Fruit fly (Drosophila melanogaster): Measurements from ENCODE around the gene CG33493.

The CG33493 gene

dm6 chr3L:10737123-10737709, 44.2 kb upstream of the CG33493 start (continued):
- TF ChIP-seq CG2129 (GFP tag; IDR thresholded peaks at IDR 0.05; ENCODE audit: partially characterized antibody) (peak; percentile 17; the same call in 1 of the 2 replicates), CG6683 (GFP tag; optimal IDR thresholded peaks at IDR 0.05) (peak; percentile 28), chinmo (GFP tag; IDR thresholded peaks at IDR 0.05; ENCODE audit: partially characterized antibody) (peak; percentile 91; the same call in 3 of the 4 replicates), CG10209 (GFP tag; optimal IDR thresholded peaks at IDR 0.05) (no peak), CG12299 (tag; optimal IDR thresholded peaks at IDR 0.05) (peak; percentile 53), CG6254 (GFP tag; optimal IDR thresholded peaks at IDR 0.05) (peak; percentile 14), bowl (GFP tag; IDR thresholded peaks at IDR 0.05) (peak; percentile 63; the same call in 1 of the 2 replicates), D (optimal IDR thresholded peaks at IDR 0.05) (no peak), D (GFP tag; optimal IDR thresholded peaks at IDR 0.05) (peak; percentile 69), CG15269 (tag; optimal IDR thresholded peaks at IDR 0.05) (peak; percentile 34), CG1832 (GFP tag; optimal IDR thresholded peaks at IDR 0.05) (peak; percentile 87), CG8281 (tag; optimal IDR thresholded peaks at IDR 0.05) (peak; percentile 58), CG1529 (GFP tag; optimal IDR thresholded peaks at IDR 0.05) (peak; percentile 2), YL-1 (GFP tag; optimal IDR thresholded peaks at IDR 0.05) (no peak), CG2678 (tag; optimal IDR thresholded peaks at IDR 0.05) (peak; percentile 56), luna (GFP tag; optimal IDR thresholded peaks at IDR 0.05) (no peak), D19A (tag; optimal IDR thresholded peaks at IDR 0.05) (peak; percentile 37), Nf-YC (tag; optimal IDR thresholded peaks at IDR 0.05) (peak; percentile 71), NC2β (GFP tag; optimal IDR thresholded peaks at IDR 0.05) (no peak), CG15011 (GFP tag; optimal IDR thresholded peaks at IDR 0.05) (peak; percentile 18), trem (tag; optimal IDR thresholded peaks at IDR 0.05) (peak; percentile 19), crc (GFP tag; optimal IDR thresholded peaks at IDR 0.05) (no peak), CG13296 (GFP tag; optimal IDR thresholded peaks at IDR 0.05) (peak; percentile 71), unpg (GFP tag; optimal IDR thresholded peaks at IDR 0.05) (peak; percentile 54), CG32767 (GFP tag; IDR thresholded peaks at IDR 0.05) (peak; percentile 59; the same call in 1 of the 2 replicates), ro (GFP tag; IDR thresholded peaks at IDR 0.05) (no peak), NfI (GFP tag; optimal IDR thresholded peaks at IDR 0.05) (peak; percentile 24), Med (GFP tag) (peak; percentile 75), Drgx (GFP tag; IDR thresholded peaks at IDR 0.05) (peak; percentile 42), ATbp (GFP tag; optimal IDR thresholded peaks at IDR 0.05) (peak; percentile 54), CG14710 (tag; optimal IDR thresholded peaks at IDR 0.05) (peak; percentile 12), abd-A (tag; optimal IDR thresholded peaks at IDR 0.05) (peak; percentile 100), Myb (GFP tag; optimal IDR thresholded peaks at IDR 0.05) (peak; percentile 13), sr (GFP tag; IDR thresholded peaks at IDR 0.05) (peak; percentile 81), CG3281 (GFP tag; optimal IDR thresholded peaks at IDR 0.05) (peak; percentile 35), CG14667 (GFP tag; IDR thresholded peaks at IDR 0.05) (no peak), CG14014 (GFP tag; IDR thresholded peaks at IDR 0.05) (peak; percentile 23; the same call in 1 of the 2 replicates), CG15601 (tag; optimal IDR thresholded peaks at IDR 0.05) (peak; percentile 47), CG30403 (GFP tag; optimal IDR thresholded peaks at IDR 0.05) (no peak), maf-S (GFP tag; optimal IDR thresholded peaks at IDR 0.05) (no peak), CG17568 (GFP tag; optimal IDR thresholded peaks at IDR 0.05) (peak; percentile 50), BtbVII (GFP tag; optimal IDR thresholded peaks at IDR 0.05) (peak; percentile 65), Sin3A (optimal IDR thresholded peaks at IDR 0.05) (no peak), nau (GFP tag; optimal IDR thresholded peaks at IDR 0.05) (peak; percentile 54), salm (tag; optimal IDR thresholded peaks at IDR 0.05) (peak; percentile 60), lbe (GFP tag; optimal IDR thresholded peaks at IDR 0.05) (peak; percentile 80), gem (tag; optimal IDR thresholded peaks at IDR 0.05) (peak; percentile 7), HmgZ (tag; optimal IDR thresholded peaks at IDR 0.05) (peak; percentile 67), sd (tag; optimal IDR thresholded peaks at IDR 0.05) (peak; percentile 91), dysf (GFP tag; IDR thresholded peaks at IDR 0.05) (no peak; the same call in 2 of the 3 replicates)

Measured in whole organism, embryonic.